Fruit fly (Drosophila melanogaster) S2 (cell line): ENCODE measurements around the gene CG7044.

Experiments used
- CG8478 ChIP-seq: fragments of >200 bp; optimal IDR thresholded peaks from 2 replicates; lab custom pipeline; 2018
- CTCF ChIP-seq, 2 experiments: fragments of >200 bp; optimal IDR thresholded peaks; 2 replicates each; lab custom pipeline; 2018

DNA sequence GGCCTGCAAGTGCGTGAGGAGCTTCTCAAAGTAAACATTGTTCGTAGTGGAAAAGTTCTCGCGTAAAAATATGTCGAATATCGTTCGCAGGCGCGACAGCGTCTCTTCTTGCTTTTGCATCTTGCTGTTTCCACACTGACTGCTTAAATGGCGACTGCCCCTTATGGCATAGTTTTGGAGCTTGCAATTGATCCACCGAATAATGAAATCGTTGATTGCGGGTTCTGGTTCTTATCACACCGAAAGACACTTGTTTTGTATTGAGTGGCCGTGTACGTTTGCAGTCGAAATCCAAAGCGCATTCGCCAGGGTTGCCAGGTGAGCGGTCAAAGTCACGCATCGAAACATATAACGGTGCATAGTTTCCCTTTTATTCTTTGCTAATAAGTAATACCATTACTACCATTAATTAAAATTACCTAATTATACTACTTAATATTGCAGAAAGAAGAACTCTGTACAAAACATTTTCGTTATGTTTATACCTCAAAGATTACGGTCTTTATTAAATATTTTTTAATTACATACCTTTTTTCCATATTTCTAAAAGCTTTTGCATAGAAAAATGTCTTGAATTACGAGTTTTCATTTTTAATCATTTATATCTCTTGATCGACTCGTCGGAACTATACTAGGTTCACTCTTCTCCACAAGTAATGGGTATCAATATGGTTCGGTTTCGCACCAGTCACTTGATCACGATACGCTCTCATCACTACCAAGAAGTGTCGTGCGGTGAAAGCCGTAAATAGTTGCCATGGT, at the start of gene CG7044, which contains the start of gene Tbc1d22:
- TF ChIP-seq CG8478, result no peak
- TF ChIP-seq CTCF (optimal IDR thresholded peaks at IDR 0.05; lab: Kevin White, UChicago), result no peak
